Worm (Caenorhabditis elegans) whole organism, L1 larva: ENCODE measurements around the gene Y116F11A.1.
"Not testable (repeated sequence)": the region's sequence is repeated elsewhere in the genome, so short reads cannot be mapped to it uniquely, and the experiment has no call there.

Experiments
- C04F5.9 ChIP-seq: sonication (generic microtip); optimal IDR thresholded peaks from 2 replicates; lab custom pipeline; 2016; ENCODE audit warnings: missing genetic modification characterization, missing compliant biosample characterization
- C16A3.4 ChIP-seq: fragments of 150-350 bp; optimal IDR thresholded peaks from 2 replicates; lab custom pipeline; 2014; ENCODE audit warnings: missing biosample characterization, missing genetic modification characterization
- F16B12.6 ChIP-seq: fragments of 150-350 bp; optimal IDR thresholded peaks from 2 replicates; lab custom pipeline; 2014; ENCODE audit warnings: missing biosample characterization, missing genetic modification characterization
- Y116A8C.19 ChIP-seq: sonication (generic microtip); optimal IDR thresholded peaks from 2 replicates; lab custom pipeline; 2016; ENCODE audit warnings: missing compliant biosample characterization, missing genetic modification characterization, borderline replicate concordance
- aha-1 ChIP-seq: fragments of 150-350 bp; optimal IDR thresholded peaks from 2 replicates; lab custom pipeline; 2014; ENCODE audit warnings: missing biosample characterization, missing genetic modification characterization
- alr-1 ChIP-seq: fragments of 200-800 bp; sonication (Bioruptor generic); optimal IDR thresholded peaks from 2 replicates; lab custom pipeline; 2018; ENCODE audit warnings: borderline replicate concordance, mild to moderate bottlenecking, missing genetic modification characterization, missing compliant biosample characterization
- aly-2 ChIP-seq: fragments of 150-350 bp; optimal IDR thresholded peaks from 2 replicates; lab custom pipeline; 2014; ENCODE audit warnings: missing biosample characterization, missing genetic modification characterization
- ama-1 ChIP-seq: fragments of 150-350 bp; optimal IDR thresholded peaks from 2 replicates; lab custom pipeline; 2014
- ceh-8 ChIP-seq: fragments of 200-800 bp; sonication (Bioruptor generic); optimal IDR thresholded peaks from 2 replicates; lab custom pipeline; 2018; ENCODE audit warnings: mild to moderate bottlenecking, missing genetic modification characterization, moderate library complexity, missing compliant biosample characterization
- dsc-1 ChIP-seq: sonication (generic microtip); optimal IDR thresholded peaks from 2 replicates; lab custom pipeline; 2016; ENCODE audit warnings: mild to moderate bottlenecking, missing genetic modification characterization, missing compliant biosample characterization
- efl-1 ChIP-seq, 4 experiments: fragments of 150-350 bp; optimal IDR thresholded peaks in 3 of 4; peaks in 1 of 4; 1 replicate in 1 of 4; 2 replicates in 3 of 4; lab custom pipeline; 2014; ENCODE audit warnings: missing biosample characterization in 2 of 4, missing genetic modification characterization in 2 of 4, missing genetic modification reagents in 2 of 4
- efl-3 ChIP-seq: fragments of 200-800 bp; sonication (Bioruptor generic); optimal IDR thresholded peaks from 2 replicates; lab custom pipeline; 2018; ENCODE audit warnings: mild to moderate bottlenecking, missing genetic modification characterization, missing compliant biosample characterization
- egl-13 ChIP-seq: sonication (generic microtip); optimal IDR thresholded peaks from 2 replicates; lab custom pipeline; 2016; ENCODE audit warnings: missing genotype, missing genetic modification reagents, missing genetic modification characterization, missing compliant biosample characterization
- grh-1 ChIP-seq: fragments of 200-800 bp; sonication (Bioruptor generic); IDR thresholded peaks from 2 replicates; pipeline ENCODE4 v1.3.6; 2022; ENCODE audit warnings: missing genetic modification reagents, missing genetic modification characterization, missing compliant biosample characterization
- hlh-17 ChIP-seq: fragments of 200-800 bp; sonication (Bioruptor generic); optimal IDR thresholded peaks from 2 replicates; lab custom pipeline; 2018; ENCODE audit warnings: missing genetic modification characterization, mild to moderate bottlenecking, missing compliant biosample characterization, moderate library complexity, borderline replicate concordance
- hlh-4 ChIP-seq: sonication (generic microtip); optimal IDR thresholded peaks from 2 replicates; lab custom pipeline; 2016; ENCODE audit warnings: mild to moderate bottlenecking, missing genetic modification characterization, missing compliant biosample characterization
- hpl-2 ChIP-seq: fragments of 150-350 bp; optimal IDR thresholded peaks from 2 replicates; lab custom pipeline; 2014; ENCODE audit warnings: missing biosample characterization, missing genetic modification reagents, missing genetic modification characterization
- isw-1 ChIP-seq: fragments of 200-800 bp; sonication (Bioruptor generic); IDR thresholded peaks from 2 replicates; pipeline ENCODE4 v1.3.6; 2022; ENCODE audit warnings: missing genetic modification characterization, missing compliant biosample characterization
- lin-15B ChIP-seq: fragments of 150-350 bp; sonication (generic microtip); optimal IDR thresholded peaks from 3 replicates; lab custom pipeline; 2014; ENCODE audit warnings: missing biosample characterization, missing genetic modification characterization
- mdl-1 ChIP-seq, 2 experiments: fragments of 150-350 bp; optimal IDR thresholded peaks; 2 replicates each; lab custom pipeline; 2014 to 2017; ENCODE audit warnings: missing biosample characterization in 2 of 2, missing genetic modification characterization in 2 of 2, inconsistent platforms in 1 of 2
- nhr-12 ChIP-seq: sonication (generic microtip); optimal IDR thresholded peaks from 2 replicates; lab custom pipeline; 2017; ENCODE audit warnings: missing biosample characterization, missing genetic modification characterization
- nhr-237 ChIP-seq: fragments of 150-350 bp; optimal IDR thresholded peaks from 2 replicates; lab custom pipeline; 2014; ENCODE audit warnings: missing biosample characterization, missing genetic modification characterization
- nhr-47 ChIP-seq: sonication (generic microtip); optimal IDR thresholded peaks from 2 replicates; lab custom pipeline; 2016; ENCODE audit warnings: mild to moderate bottlenecking, missing genetic modification characterization, moderate library complexity, missing compliant biosample characterization
- nhr-77 ChIP-seq: fragments of 150-350 bp; optimal IDR thresholded peaks from 2 replicates; lab custom pipeline; 2014; ENCODE audit warnings: missing biosample characterization, missing genetic modification characterization
- pax-3 ChIP-seq: fragments of 200-800 bp; sonication (Bioruptor generic); optimal IDR thresholded peaks from 2 replicates; lab custom pipeline; 2018; ENCODE audit warnings: mild to moderate bottlenecking, missing genetic modification characterization, moderate library complexity, missing compliant biosample characterization
- pqm-1 ChIP-seq: sonication (generic microtip); optimal IDR thresholded peaks from 3 replicates; lab custom pipeline; 2017; ENCODE audit warnings: missing biosample characterization, missing genetic modification characterization
- sptf-1 ChIP-seq: fragments of 150-350 bp; optimal IDR thresholded peaks from 2 replicates; lab custom pipeline; 2014; ENCODE audit warnings: missing biosample characterization, missing genetic modification characterization
- sup-37 ChIP-seq: fragments of 200-800 bp; sonication (Bioruptor generic); optimal IDR thresholded peaks from 2 replicates; lab custom pipeline; 2018; ENCODE audit warnings: mild to moderate bottlenecking, missing genetic modification characterization, missing compliant biosample characterization
- tbx-2 ChIP-seq: sonication (generic microtip); optimal IDR thresholded peaks from 2 replicates; lab custom pipeline; 2016; ENCODE audit warnings: missing genetic modification characterization, missing compliant biosample characterization
- unc-30 ChIP-seq: sonication (generic microtip); optimal IDR thresholded peaks from 2 replicates; lab custom pipeline; 2017; ENCODE audit warnings: missing biosample characterization, missing genetic modification characterization
- unc-62 ChIP-seq: fragments of 150-350 bp; optimal IDR thresholded peaks from 2 replicates; lab custom pipeline; 2014; ENCODE audit warnings: missing biosample characterization, missing genetic modification reagents, missing genetic modification characterization
- xbp-1 ChIP-seq: sonication (generic microtip); optimal IDR thresholded peaks from 2 replicates; lab custom pipeline; 2016; ENCODE audit warnings: missing genetic modification characterization, missing compliant biosample characterization

The Y116F11A.1 gene

DNA sequence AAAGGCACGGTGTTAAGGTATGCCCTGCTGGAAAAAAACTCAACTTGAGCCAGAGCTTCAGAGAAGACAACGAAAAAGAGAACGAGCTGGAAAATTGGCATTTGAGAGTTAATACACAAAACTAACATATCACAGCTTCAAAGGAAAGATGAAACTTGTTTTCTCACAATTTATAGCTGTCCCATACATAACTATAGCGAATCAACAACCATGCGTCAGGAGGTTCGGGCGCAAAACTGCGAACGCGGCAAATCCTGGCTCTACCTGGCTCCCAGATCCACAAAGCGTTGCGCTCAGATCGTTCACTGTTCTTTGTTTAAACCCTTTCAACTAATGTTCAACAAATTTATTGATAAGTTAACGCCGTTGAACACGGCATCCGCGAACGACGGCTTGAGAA, 19.9 kb upstream of the Y116F11A.1 start, which contains the start of gene Y43F8C.15:
Gene Y43F8C.15, minus strand, starts transcription at position 101 of the 400 bp plus-strand sequence.
- not testable (repeated sequence) for TF ChIP-seq efl-3; ama-1 (lab: Kevin White, UChicago); lin-15B (tag; lab: Kevin White, UChicago)

DNA sequence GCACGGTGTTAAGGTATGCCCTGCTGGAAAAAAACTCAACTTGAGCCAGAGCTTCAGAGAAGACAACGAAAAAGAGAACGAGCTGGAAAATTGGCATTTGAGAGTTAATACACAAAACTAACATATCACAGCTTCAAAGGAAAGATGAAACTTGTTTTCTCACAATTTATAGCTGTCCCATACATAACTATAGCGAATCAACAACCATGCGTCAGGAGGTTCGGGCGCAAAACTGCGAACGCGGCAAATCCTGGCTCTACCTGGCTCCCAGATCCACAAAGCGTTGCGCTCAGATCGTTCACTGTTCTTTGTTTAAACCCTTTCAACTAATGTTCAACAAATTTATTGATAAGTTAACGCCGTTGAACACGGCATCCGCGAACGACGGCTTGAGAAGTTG, 18.7 kb upstream of the Y116F11A.1 start, which contains the start of gene Y43F8C.23:
Gene Y43F8C.23, minus strand, starts transcription at position 101 of the 400 bp plus-strand sequence.
- not testable (repeated sequence) for TF ChIP-seq C04F5.9 (tag; lab: Kevin White, UChicago); F16B12.6; isw-1 (GFP tag; lab: Robert Waterston, UW)
- TF ChIP-seq, all 84 proteins: peak for 0; not testable (repeated sequence) for 84

DNA sequence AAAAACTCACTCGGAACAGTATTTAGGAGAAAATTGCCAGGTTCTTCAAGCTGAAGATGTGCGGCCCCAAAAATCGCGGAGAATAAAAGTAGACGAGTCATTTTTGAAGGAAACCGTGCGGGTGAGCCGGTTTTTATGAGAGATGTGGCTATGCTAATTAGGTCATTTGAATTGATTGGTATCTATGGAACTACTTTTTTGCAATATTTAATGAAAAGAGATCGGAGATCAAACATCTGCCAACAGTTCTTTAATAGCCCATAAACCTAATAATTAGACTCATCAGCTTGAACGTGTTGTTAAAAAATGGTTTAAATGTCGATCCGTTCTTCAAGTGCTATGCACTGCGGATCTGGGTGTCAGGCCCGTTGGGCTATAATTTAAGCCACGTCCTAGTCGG, 15.0 kb upstream of the Y116F11A.1 start, which contains the start of gene Y43F8C.16:
Gene Y43F8C.16, minus strand, starts transcription at position 101 of the 400 bp plus-strand sequence.
- TF ChIP-seq nhr-47 (tag; lab: Kevin White, UChicago) (no peak), nhr-237 (tag; lab: Kevin White, UChicago) (no peak), mdl-1 (tag; optimal IDR thresholded peaks at IDR 0.05; lab: Kevin White, UChicago) (no peak), Y116A8C.19 (no peak), sptf-1 (tag; lab: Kevin White, UChicago) (no peak), unc-30 (tag; lab: Kevin White, UChicago) (no peak), xbp-1 (tag; lab: Kevin White, UChicago) (no peak), efl-3 (no peak), aha-1 (no peak)

DNA sequence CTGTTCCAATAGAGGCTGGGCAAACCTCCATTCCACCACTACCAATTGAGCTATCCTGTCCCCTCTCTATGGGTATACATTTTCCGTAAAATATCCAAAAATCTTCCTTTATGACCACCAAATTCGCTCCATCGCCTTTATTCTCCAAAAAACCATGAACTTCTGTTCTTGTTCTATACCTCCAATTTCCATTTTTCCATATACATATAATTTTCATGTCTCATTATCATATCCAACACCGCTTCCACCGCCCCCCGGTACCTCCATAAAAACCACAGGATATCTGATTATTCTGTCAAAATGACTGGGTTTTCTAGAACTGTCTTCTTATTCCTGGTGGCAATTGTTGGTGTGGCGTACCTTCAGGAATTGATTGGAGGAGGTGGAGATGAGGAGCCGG, 14.5 kb upstream of the Y116F11A.1 start, which contains the start of gene Y43F8C.17:
Gene Y43F8C.17, plus strand, starts transcription at position 301 of the 400 bp plus-strand sequence.
- no peak for TF ChIP-seq hpl-2 (GFP tag; lab: Kevin White, UChicago)
- no peak for TF ChIP-seq grh-1
- no peak for TF ChIP-seq ama-1 (lab: Kevin White, UChicago)
- no peak for TF ChIP-seq tbx-2 (tag; lab: Kevin White, UChicago)
- TF ChIP-seq unc-62 (GFP tag; lab: Kevin White, UChicago) = no peak
- no peak for TF ChIP-seq C16A3.4
- TF ChIP-seq alr-1 (tag; lab: Kevin White, UChicago) = no peak
- TF ChIP-seq unc-30 (tag; lab: Kevin White, UChicago) = no peak
- no peak for TF ChIP-seq pax-3 (tag; lab: Kevin White, UChicago)
- TF ChIP-seq nhr-12 = no peak
- TF ChIP-seq sup-37 (GFP tag; lab: Kevin White, UChicago) = no peak

DNA sequence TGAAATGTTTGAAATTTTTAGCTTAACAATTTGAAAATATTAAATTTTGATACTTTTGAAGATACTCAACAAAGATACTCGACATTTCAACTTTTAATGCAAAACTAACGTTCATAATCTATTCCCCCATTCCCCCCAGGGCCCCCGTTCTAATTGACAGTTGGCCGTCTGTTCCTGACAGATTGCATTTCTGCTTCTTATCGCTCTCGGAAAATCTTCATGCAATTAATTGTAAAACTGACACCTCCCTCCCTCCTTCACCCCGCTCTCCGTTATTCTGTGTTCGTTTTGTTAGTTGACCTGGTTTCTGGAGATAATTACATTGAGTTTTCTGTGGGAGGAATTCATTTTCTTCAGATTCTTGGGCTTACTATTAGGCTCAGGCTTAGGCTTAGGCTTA, 12.4 kb upstream of the Y116F11A.1 start:
- no peak for TF ChIP-seq efl-1 (optimal IDR thresholded peaks at IDR 0.05; lab: Kevin White, UChicago)
- TF ChIP-seq efl-1 (GFP tag; optimal IDR thresholded peaks at IDR 0.05 in 1 of 2; lab: Kevin White, UChicago) = no peak
- TF ChIP-seq aly-2 (tag; lab: Kevin White, UChicago) = no peak
- TF ChIP-seq C16A3.4 = no peak
- no peak for TF ChIP-seq egl-13 (tag; lab: Kevin White, UChicago)
- TF ChIP-seq sup-37 (GFP tag; lab: Kevin White, UChicago) = no peak
- no peak for TF ChIP-seq hlh-4 (tag; lab: Kevin White, UChicago)
- TF ChIP-seq, all 84 proteins: peak for 0

DNA sequence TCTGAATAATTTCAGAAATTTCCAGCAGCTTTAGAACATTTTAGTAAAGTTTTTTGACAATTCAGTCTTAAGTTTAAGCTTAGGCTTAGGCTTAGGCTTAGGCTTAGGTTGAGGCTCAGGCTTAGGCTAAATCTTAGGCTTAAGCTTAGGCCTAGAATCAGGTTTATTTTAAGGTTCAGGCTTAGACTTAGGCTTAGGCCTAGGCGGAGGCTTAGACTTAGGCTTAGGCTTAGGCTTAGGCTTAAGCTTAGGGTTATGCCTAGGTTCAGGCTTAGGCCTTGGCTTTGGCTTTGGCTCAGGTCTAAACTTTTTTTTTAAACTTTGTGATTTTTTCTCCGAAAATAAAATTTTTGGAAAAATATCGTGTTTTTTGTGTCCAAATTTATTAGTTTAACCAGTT, 11.7 kb upstream of the Y116F11A.1 start:
- TF ChIP-seq isw-1 (GFP tag; lab: Robert Waterston, UW) (no peak), ama-1 (lab: Kevin White, UChicago) (no peak), nhr-77 (tag; lab: Kevin White, UChicago) (no peak), efl-1 (optimal IDR thresholded peaks at IDR 0.05; lab: Kevin White, UChicago) (no peak), efl-1 (GFP tag; optimal IDR thresholded peaks at IDR 0.05 in 1 of 2; lab: Kevin White, UChicago) (no peak), hlh-4 (tag; lab: Kevin White, UChicago) (no peak), dsc-1 (no peak), pqm-1 (tag; lab: Kevin White, UChicago) (no peak), ceh-8 (GFP tag; lab: Kevin White, UChicago) (no peak), nhr-47 (tag; lab: Kevin White, UChicago) (no peak), hlh-17 (no peak)
